Worm (Caenorhabditis elegans) whole organism, L1 larva: ENCODE results near the gene pezo-1.
A peak's percentile ranks its signal among the peaks of the same experiment; 100 is the strongest.

Experiments
- aha-1 ChIP-seq: fragments of 150-350 bp; optimal IDR thresholded peaks from 2 replicates; lab custom pipeline; 2014; ENCODE audit warnings: missing biosample characterization, missing genetic modification characterization
- aly-2 ChIP-seq: fragments of 150-350 bp; optimal IDR thresholded peaks from 2 replicates; lab custom pipeline; 2014; ENCODE audit warnings: missing biosample characterization, missing genetic modification characterization
- ama-1 ChIP-seq: fragments of 150-350 bp; optimal IDR thresholded peaks from 2 replicates; lab custom pipeline; 2014
- blmp-1 ChIP-seq: fragments of 150-350 bp; optimal IDR thresholded peaks from 2 replicates; lab custom pipeline; 2014; ENCODE audit warnings: missing biosample characterization, missing genetic modification characterization
- ceh-8 ChIP-seq: fragments of 200-800 bp; sonication (Bioruptor generic); optimal IDR thresholded peaks from 2 replicates; lab custom pipeline; 2018; ENCODE audit warnings: mild to moderate bottlenecking, missing genetic modification characterization, moderate library complexity, missing compliant biosample characterization
- ceh-90 ChIP-seq: sonication (generic microtip); optimal IDR thresholded peaks from 2 replicates; lab custom pipeline; 2016; ENCODE audit warnings: missing genetic modification characterization, missing compliant biosample characterization
- efl-1 ChIP-seq, 4 experiments: fragments of 150-350 bp; optimal IDR thresholded peaks in 3 of 4; peaks in 1 of 4; 1 replicate in 1 of 4; 2 replicates in 3 of 4; lab custom pipeline; 2014; ENCODE audit warnings: missing biosample characterization in 2 of 4, missing genetic modification characterization in 2 of 4, missing genetic modification reagents in 2 of 4
- efl-3 ChIP-seq: fragments of 200-800 bp; sonication (Bioruptor generic); optimal IDR thresholded peaks from 2 replicates; lab custom pipeline; 2018; ENCODE audit warnings: mild to moderate bottlenecking, missing genetic modification characterization, missing compliant biosample characterization
- elt-2 ChIP-seq: sonication (generic microtip); optimal IDR thresholded peaks from 2 replicates; lab custom pipeline; 2016; ENCODE audit warnings: missing genetic modification characterization, mild to moderate bottlenecking, inconsistent platforms, missing compliant biosample characterization, missing genetic modification reagents
- ets-5 ChIP-seq: fragments of 200-800 bp; sonication (Bioruptor generic); IDR thresholded peaks from 2 replicates; pipeline ENCODE4 v1.3.6; 2022; ENCODE audit warnings: missing genetic modification characterization, missing compliant biosample characterization
- fkh-4 ChIP-seq: sonication (generic microtip); optimal IDR thresholded peaks from 2 replicates; lab custom pipeline; 2016; ENCODE audit warnings: missing compliant biosample characterization, missing genetic modification characterization, borderline replicate concordance
- fkh-8 ChIP-seq: sonication (generic microtip); optimal IDR thresholded peaks from 2 replicates; lab custom pipeline; 2016; ENCODE audit warnings: mild to moderate bottlenecking, missing genetic modification characterization, missing compliant biosample characterization
- fos-1 ChIP-seq: fragments of 150-350 bp; optimal IDR thresholded peaks from 2 replicates; lab custom pipeline; 2014; ENCODE audit warnings: missing biosample characterization, missing genetic modification characterization
- grh-1 ChIP-seq: fragments of 200-800 bp; sonication (Bioruptor generic); IDR thresholded peaks from 2 replicates; pipeline ENCODE4 v1.3.6; 2022; ENCODE audit warnings: missing genetic modification reagents, missing genetic modification characterization, missing compliant biosample characterization
- hlh-17 ChIP-seq: fragments of 200-800 bp; sonication (Bioruptor generic); optimal IDR thresholded peaks from 2 replicates; lab custom pipeline; 2018; ENCODE audit warnings: missing genetic modification characterization, mild to moderate bottlenecking, missing compliant biosample characterization, moderate library complexity, borderline replicate concordance
- hpl-2 ChIP-seq: fragments of 150-350 bp; optimal IDR thresholded peaks from 2 replicates; lab custom pipeline; 2014; ENCODE audit warnings: missing biosample characterization, missing genetic modification reagents, missing genetic modification characterization
- lin-14 ChIP-seq: fragments of 200-800 bp; sonication (Bioruptor generic); optimal IDR thresholded peaks from 2 replicates; lab custom pipeline; 2018; ENCODE audit warnings: mild to moderate bottlenecking, missing genetic modification characterization, moderate library complexity, missing compliant biosample characterization
- lin-15B ChIP-seq: fragments of 150-350 bp; sonication (generic microtip); optimal IDR thresholded peaks from 3 replicates; lab custom pipeline; 2014; ENCODE audit warnings: missing biosample characterization, missing genetic modification characterization
- lin-35 ChIP-seq, 2 experiments: fragments of 150-350 bp; optimal IDR thresholded peaks; 2 replicates each; lab custom pipeline; 2014; ENCODE audit warnings: missing biosample characterization in 2 of 2, missing genetic modification characterization in 2 of 2, missing genetic modification reagents in 2 of 2
- lir-3 ChIP-seq: sonication (generic microtip); optimal IDR thresholded peaks from 2 replicates; lab custom pipeline; 2016; ENCODE audit warnings: mild to moderate bottlenecking, missing genetic modification characterization, moderate library complexity, missing compliant biosample characterization; ENCODE audit not compliant: poor library complexity
- lsy-2 ChIP-seq, 2 experiments: fragments of 150-350 bp; optimal IDR thresholded peaks; 2 replicates each; lab custom pipeline; 2014; ENCODE audit warnings: missing biosample characterization in 2 of 2, missing genetic modification characterization in 2 of 2
- nhr-20 ChIP-seq: sonication (generic microtip); optimal IDR thresholded peaks from 2 replicates; lab custom pipeline; 2016; ENCODE audit warnings: mild to moderate bottlenecking, missing genetic modification characterization, missing compliant biosample characterization
- nhr-47 ChIP-seq: sonication (generic microtip); optimal IDR thresholded peaks from 2 replicates; lab custom pipeline; 2016; ENCODE audit warnings: mild to moderate bottlenecking, missing genetic modification characterization, moderate library complexity, missing compliant biosample characterization
- nhr-71 ChIP-seq: sonication (generic microtip); optimal IDR thresholded peaks from 2 replicates; lab custom pipeline; 2016; ENCODE audit warnings: mild to moderate bottlenecking, missing genetic modification characterization, moderate library complexity, missing compliant biosample characterization
- nhr-76 ChIP-seq: sonication (generic microtip); optimal IDR thresholded peaks from 2 replicates; lab custom pipeline; 2017; ENCODE audit warnings: missing biosample characterization, missing genetic modification characterization
- nhr-77 ChIP-seq: fragments of 150-350 bp; optimal IDR thresholded peaks from 2 replicates; lab custom pipeline; 2014; ENCODE audit warnings: missing biosample characterization, missing genetic modification characterization
- nhr-84 ChIP-seq: sonication (generic microtip); optimal IDR thresholded peaks from 2 replicates; lab custom pipeline; 2017; ENCODE audit warnings: missing biosample characterization, missing genetic modification characterization
- nhr-90 ChIP-seq: sonication (generic microtip); optimal IDR thresholded peaks from 2 replicates; lab custom pipeline; 2016; ENCODE audit warnings: mild to moderate bottlenecking, missing genetic modification characterization, missing compliant biosample characterization; ENCODE audit not compliant: poor library complexity
- pqm-1 ChIP-seq: sonication (generic microtip); optimal IDR thresholded peaks from 3 replicates; lab custom pipeline; 2017; ENCODE audit warnings: missing biosample characterization, missing genetic modification characterization
- skn-1 ChIP-seq: fragments of 150-350 bp; optimal IDR thresholded peaks from 2 replicates; lab custom pipeline; 2014; ENCODE audit warnings: missing biosample characterization, missing genetic modification characterization
- snpc-4 ChIP-seq: fragments of 150-350 bp; optimal IDR thresholded peaks from 2 replicates; lab custom pipeline; 2014; ENCODE audit warnings: missing biosample characterization, missing genetic modification characterization
- snu-23 ChIP-seq: sonication (generic microtip); optimal IDR thresholded peaks from 2 replicates; lab custom pipeline; 2016; ENCODE audit warnings: missing genetic modification characterization, missing compliant biosample characterization
- sox-4 ChIP-seq: sonication (generic microtip); optimal IDR thresholded peaks from 2 replicates; lab custom pipeline; 2016; ENCODE audit warnings: missing genetic modification characterization, missing compliant biosample characterization
- sptf-1 ChIP-seq: fragments of 150-350 bp; optimal IDR thresholded peaks from 2 replicates; lab custom pipeline; 2014; ENCODE audit warnings: missing biosample characterization, missing genetic modification characterization
- sup-37 ChIP-seq: fragments of 200-800 bp; sonication (Bioruptor generic); optimal IDR thresholded peaks from 2 replicates; lab custom pipeline; 2018; ENCODE audit warnings: mild to moderate bottlenecking, missing genetic modification characterization, missing compliant biosample characterization
- swsn-7 ChIP-seq: sonication (generic microtip); optimal IDR thresholded peaks from 2 replicates; lab custom pipeline; 2016; ENCODE audit warnings: missing genetic modification characterization, missing compliant biosample characterization
- tbx-2 ChIP-seq: sonication (generic microtip); optimal IDR thresholded peaks from 2 replicates; lab custom pipeline; 2016; ENCODE audit warnings: missing genetic modification characterization, missing compliant biosample characterization
- tlp-1 ChIP-seq: fragments of 150-350 bp; optimal IDR thresholded peaks from 2 replicates; lab custom pipeline; 2014; ENCODE audit warnings: missing biosample characterization, missing genetic modification characterization
- unc-130 ChIP-seq: fragments of 150-350 bp; optimal IDR thresholded peaks from 2 replicates; lab custom pipeline; 2017; ENCODE audit warnings: missing biosample characterization, missing genetic modification characterization, inconsistent platforms
- unc-86 ChIP-seq: sonication (generic microtip); optimal IDR thresholded peaks from 2 replicates; lab custom pipeline; 2016; ENCODE audit warnings: missing genetic modification characterization, missing compliant biosample characterization
- vab-15 ChIP-seq: sonication (generic microtip); optimal IDR thresholded peaks from 2 replicates; lab custom pipeline; 2017; ENCODE audit warnings: missing genotype, mild to moderate bottlenecking, missing genetic modification characterization, missing compliant biosample characterization
- xbp-1 ChIP-seq: sonication (generic microtip); optimal IDR thresholded peaks from 2 replicates; lab custom pipeline; 2016; ENCODE audit warnings: missing genetic modification characterization, missing compliant biosample characterization
- zag-1 ChIP-seq: fragments of 150-350 bp; optimal IDR thresholded peaks from 2 replicates; lab custom pipeline; 2014; ENCODE audit warnings: missing biosample characterization, missing genetic modification characterization
- zip-4 ChIP-seq: fragments of 200-800 bp; sonication (Bioruptor generic); optimal IDR thresholded peaks from 2 replicates; lab custom pipeline; 2018; ENCODE audit warnings: mild to moderate bottlenecking, missing genetic modification characterization, moderate library complexity, missing compliant biosample characterization
- ztf-11 ChIP-seq, 2 experiments: sonication (generic microtip); optimal IDR thresholded peaks; 2 replicates each; lab custom pipeline; 2016 to 2017; ENCODE audit warnings: missing genetic modification characterization in 2 of 2, missing biosample characterization in 1 of 2, missing compliant biosample characterization in 1 of 2
- ztf-4 ChIP-seq: fragments of 150-350 bp; optimal IDR thresholded peaks from 2 replicates; lab custom pipeline; 2014; ENCODE audit warnings: missing biosample characterization, missing genetic modification characterization

Gene pezo-1

DNA sequence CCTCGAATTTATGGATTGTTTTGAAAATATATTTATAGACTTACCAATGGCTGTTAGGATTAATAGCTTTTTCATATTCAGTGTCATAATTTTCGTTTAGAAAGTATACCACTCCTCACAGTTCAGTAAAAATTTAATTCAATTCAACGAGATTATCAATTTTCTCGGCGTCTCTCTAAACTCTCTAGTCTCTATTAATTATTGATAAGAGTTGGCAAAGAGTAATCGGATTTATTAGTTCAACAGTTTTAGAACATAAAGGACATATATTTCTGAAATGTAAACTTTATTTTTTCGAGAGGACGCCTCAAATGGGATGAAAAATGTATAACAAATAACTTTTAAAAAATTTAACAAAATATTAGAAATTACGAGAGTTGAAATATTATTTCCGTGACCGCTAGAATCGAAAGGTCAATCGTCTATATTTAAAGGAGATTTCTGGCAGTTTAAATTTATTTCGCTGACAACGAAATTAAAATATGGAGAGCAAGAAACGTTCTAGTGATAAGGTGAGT lies 42.3 kb downstream of the pezo-1 start, which contains the start of the genes nspg-11 and F49C12.15:
Gene nspg-11 (minus strand): TSS at position 101 of the 518 bp plus-strand sequence.
Gene F49C12.15 (plus strand): TSS at position 468 of the 518 bp plus-strand sequence.
- TF ChIP-seq zag-1 (tag; lab: Kevin White, UChicago) (no peak), ztf-4 (no peak), nhr-77 (no peak), efl-1 (optimal IDR thresholded peaks at IDR 0.05; lab: Kevin White, UChicago) (no peak), efl-1 (GFP tag; optimal IDR thresholded peaks at IDR 0.05 in 1 of 2; lab: Kevin White, UChicago) (no peak), aly-2 (tag; lab: Kevin White, UChicago) (no peak), fkh-4 (no peak), nhr-71 (tag; lab: Kevin White, UChicago) (no peak), efl-3 (GFP tag; lab: Kevin White, UChicago) (no peak), fkh-8 (no peak), fos-1 (tag; lab: Kevin White, UChicago) (no peak), ztf-11 (tag; optimal IDR thresholded peaks at IDR 0.05; lab: Kevin White, UChicago) (no peak), hlh-17 (GFP tag; lab: Kevin White, UChicago) (no peak), elt-2 (tag; lab: Kevin White, UChicago) (no peak), xbp-1 (no peak), lin-15B (tag; lab: Kevin White, UChicago) (no peak)
- TF ChIP-seq, all 84 proteins: peak for 0

ce11 chrIV:9322489-9322888 lies 43.8 kb downstream of the pezo-1 start:
- no peak for TF ChIP-seq pqm-1
- peak; percentile 7 for TF ChIP-seq nhr-47 (tag; lab: Kevin White, UChicago)
- no peak for TF ChIP-seq hlh-17 (GFP tag; lab: Kevin White, UChicago)
- no peak for TF ChIP-seq efl-1 (optimal IDR thresholded peaks at IDR 0.05; lab: Kevin White, UChicago)
- peak in 1 of 2 experiments; percentile 68 for TF ChIP-seq efl-1 (GFP tag; optimal IDR thresholded peaks at IDR 0.05 in 1 of 2; lab: Kevin White, UChicago)
- peak; percentile 8 for TF ChIP-seq hpl-2 (GFP tag; lab: Kevin White, UChicago)
- no peak for TF ChIP-seq ceh-8 (GFP tag; lab: Kevin White, UChicago)
- peak in 1 of 2 experiments; percentile 6 for TF ChIP-seq lin-35 (GFP tag; optimal IDR thresholded peaks at IDR 0.05; lab: Kevin White, UChicago)
- TF ChIP-seq nhr-90 (tag; lab: Kevin White, UChicago), result peak; percentile 0
- no peak for TF ChIP-seq skn-1

DNA sequence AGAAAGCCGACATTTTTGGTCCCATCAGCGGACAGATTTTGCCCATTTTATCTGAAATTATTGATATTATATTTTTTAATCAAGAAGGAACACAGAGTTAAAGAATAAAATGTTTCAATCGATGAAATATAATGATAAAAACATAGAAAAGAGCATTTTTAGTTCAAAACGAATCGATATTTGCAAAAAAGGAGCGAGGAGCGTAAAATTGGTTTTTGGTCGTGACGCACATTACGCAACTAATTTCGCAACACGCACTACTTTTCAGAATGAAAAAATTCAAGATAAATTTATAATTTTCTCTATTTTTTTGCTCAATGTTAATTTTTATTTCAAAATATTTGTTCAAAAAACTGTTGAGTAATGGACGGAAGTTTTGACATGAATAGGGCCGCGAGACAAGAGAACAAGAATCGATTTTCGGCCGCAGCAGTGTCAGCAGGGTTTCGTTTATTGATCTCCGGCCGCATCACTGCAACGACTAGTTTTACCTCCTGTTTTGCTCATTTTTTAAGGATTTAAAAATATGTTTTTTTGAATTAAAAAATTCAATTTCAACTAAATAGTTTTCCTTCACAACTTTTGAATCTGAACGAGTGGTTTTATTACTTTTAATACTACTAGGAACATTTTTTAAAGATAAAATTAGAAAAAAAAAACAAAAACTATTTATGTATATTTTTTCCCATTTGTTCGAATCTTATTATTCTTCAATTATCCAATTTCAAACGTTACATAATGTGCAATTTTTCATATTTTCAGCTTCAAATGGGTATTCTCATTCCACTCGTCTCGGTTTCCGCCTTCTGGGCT lies 45.1 kb downstream of the pezo-1 start, which contains the start of the genes F49C12.12 and vha-17:
Gene F49C12.12 (minus strand): TSS at position 51 of the 813 bp plus-strand sequence.
Gene vha-17 (plus strand): TSS at position 763 of the 813 bp plus-strand sequence.
- TF ChIP-seq vab-15 (tag; lab: Kevin White, UChicago) (no peak), blmp-1 (tag; lab: Kevin White, UChicago) (peak; percentile 26), zip-4 (GFP tag; lab: Kevin White, UChicago) (peak; percentile 45), ceh-90 (tag; lab: Kevin White, UChicago) (no peak), xbp-1 (peak; percentile 33), tlp-1 (tag; lab: Kevin White, UChicago) (no peak), sup-37 (no peak), lin-35 (GFP tag; optimal IDR thresholded peaks at IDR 0.05; lab: Kevin White, UChicago) (peak; percentile 8 to 47), snu-23 (GFP tag; lab: Kevin White, UChicago) (peak; percentile 68), sox-4 (no peak), unc-130 (tag; lab: Kevin White, UChicago) (no peak), ztf-11 (tag; optimal IDR thresholded peaks at IDR 0.05; lab: Kevin White, UChicago) (no peak), lir-3 (no peak), sptf-1 (no peak), nhr-71 (tag; lab: Kevin White, UChicago) (peak; percentile 32), swsn-7 (tag; lab: Kevin White, UChicago) (peak; percentile 16), grh-1 (no peak), nhr-84 (tag; lab: Kevin White, UChicago) (no peak), tbx-2 (tag; lab: Kevin White, UChicago) (peak; percentile 16), aha-1 (tag; lab: Kevin White, UChicago) (no peak), ets-5 (GFP tag; lab: Robert Waterston, UW) (no peak), unc-86 (tag; lab: Kevin White, UChicago) (no peak), ama-1 (no peak), skn-1 (peak; percentile 65), nhr-20 (peak; percentile 25), aly-2 (tag; lab: Kevin White, UChicago) (no peak), nhr-76 (tag; lab: Kevin White, UChicago) (no peak), snpc-4 (tag; lab: Kevin White, UChicago) (no peak), lin-14 (GFP tag; lab: Kevin White, UChicago) (peak; percentile 75), lsy-2 (tag; optimal IDR thresholded peaks at IDR 0.05; lab: Kevin White, UChicago) (peak in 1 of 2 experiments; percentile 52), lin-15B (tag; lab: Kevin White, UChicago) (no peak)
